Fruit fly (Drosophila melanogaster) whole organism, embryonic: ENCODE data around the gene Art8.

Experiments
- Aef1 ChIP-seq: fragments of 200-800 bp; sonication (Bioruptor generic); IDR thresholded peaks from 3 replicates; pipeline ENCODE4 v1.3.6; 2022; ENCODE audit warnings: missing biosample characterization, missing genetic modification characterization
- CG10565 ChIP-seq: fragments of 200-800 bp; sonication (Bioruptor generic); optimal IDR thresholded peaks from 3 replicates; lab custom pipeline; 2016; ENCODE audit warnings: missing biosample characterization, mild to moderate bottlenecking, missing genetic modification characterization
- CG10959 ChIP-seq: fragments of 200-800 bp; sonication (Bioruptor generic); IDR thresholded peaks from 2 replicates; pipeline ENCODE4 v1.3.6; 2022; ENCODE audit warnings: missing biosample characterization, missing genetic modification characterization
- CG10979 ChIP-seq: fragments of 200-800 bp; sonication (Bioruptor generic); optimal IDR thresholded peaks from 2 replicates; lab custom pipeline; 2018; ENCODE audit warnings: missing biosample characterization, mild to moderate bottlenecking, missing genetic modification characterization, moderate library complexity
- CG11093 ChIP-seq: fragments of 200-800 bp; sonication (Bioruptor generic); IDR thresholded peaks from 3 replicates; pipeline ENCODE4 v1.3.6; 2022; ENCODE audit warnings: missing biosample characterization, missing genetic modification characterization
- CG11695 ChIP-seq: fragments of 200-800 bp; sonication (Bioruptor generic); IDR thresholded peaks from 3 replicates; pipeline ENCODE4 v1.3.6; 2022; ENCODE audit warnings: missing biosample characterization, missing genetic modification characterization
- CG15073 ChIP-seq: fragments of 200-800 bp; sonication (Bioruptor generic); optimal IDR thresholded peaks from 2 replicates; lab custom pipeline; 2016; ENCODE audit warnings: missing biosample characterization, missing genetic modification characterization
- CG17186 ChIP-seq: fragments of 200-800 bp; sonication (Bioruptor generic); optimal IDR thresholded peaks from 3 replicates; lab custom pipeline; 2017; ENCODE audit warnings: missing biosample characterization, missing genetic modification reagents, missing genetic modification characterization
- CG17568 ChIP-seq: fragments of 200-800 bp; sonication (Bioruptor generic); optimal IDR thresholded peaks from 2 replicates; lab custom pipeline; 2018; ENCODE audit warnings: missing biosample characterization, mild to moderate bottlenecking, missing genetic modification characterization, moderate library complexity
- CG17802 ChIP-seq: fragments of 200-800 bp; sonication (Bioruptor generic); optimal IDR thresholded peaks from 2 replicates; lab custom pipeline; 2018; ENCODE audit warnings: missing biosample characterization, mild to moderate bottlenecking, missing genetic modification characterization, moderate library complexity
- CG18011 ChIP-seq: fragments of 200-800 bp; sonication (Bioruptor generic); optimal IDR thresholded peaks from 2 replicates; lab custom pipeline; 2017; ENCODE audit warnings: missing biosample characterization, missing genetic modification characterization, mild to moderate bottlenecking, moderate library complexity, missing genotype
- CG18262 ChIP-seq: fragments of 200-800 bp; optimal IDR thresholded peaks from 3 replicates; lab custom pipeline; 2019; ENCODE audit warnings: missing biosample characterization, mild to moderate bottlenecking, missing genetic modification characterization, moderate library complexity
- CG18619 ChIP-seq: fragments of 200-800 bp; sonication (Bioruptor generic); optimal IDR thresholded peaks from 3 replicates; lab custom pipeline; 2017; ENCODE audit warnings: missing biosample characterization, mild to moderate bottlenecking, missing genetic modification characterization
- CG30020 ChIP-seq: fragments of 200-800 bp; optimal IDR thresholded peaks from 2 replicates; lab custom pipeline; 2019; ENCODE audit warnings: missing biosample characterization, mild to moderate bottlenecking, missing genetic modification characterization, moderate library complexity
- CG4282 ChIP-seq: fragments of 200-800 bp; sonication (Bioruptor generic); optimal IDR thresholded peaks from 2 replicates; lab custom pipeline; 2016; ENCODE audit warnings: missing biosample characterization, missing genetic modification characterization
- CG4707 ChIP-seq: fragments of 200-800 bp; sonication (Bioruptor generic); optimal IDR thresholded peaks from 2 replicates; lab custom pipeline; 2018; ENCODE audit warnings: missing biosample characterization, mild to moderate bottlenecking, missing genetic modification characterization, moderate library complexity
- CG6272 ChIP-seq: fragments of 200-800 bp; sonication (Bioruptor generic); IDR thresholded peaks from 2 replicates; pipeline ENCODE4 v1.3.6; 2022; ENCODE audit warnings: missing biosample characterization, missing genetic modification characterization
- CG7556 ChIP-seq: fragments of 200-800 bp; sonication (Bioruptor generic); optimal IDR thresholded peaks from 2 replicates; lab custom pipeline; 2017; ENCODE audit warnings: missing biosample characterization, mild to moderate bottlenecking, missing genetic modification characterization
- CG7987 ChIP-seq: fragments of 200-800 bp; sonication (Bioruptor generic); optimal IDR thresholded peaks from 2 replicates; lab custom pipeline; 2018; ENCODE audit warnings: missing biosample characterization, mild to moderate bottlenecking, missing genetic modification characterization, moderate library complexity
- CG8765 ChIP-seq: fragments of 200-800 bp; sonication (Bioruptor generic); IDR thresholded peaks from 2 replicates; pipeline ENCODE4 v1.3.6; 2022; ENCODE audit warnings: missing biosample characterization, missing genetic modification characterization
- CG8924 ChIP-seq: fragments of 200-800 bp; optimal IDR thresholded peaks from 3 replicates; lab custom pipeline; 2019; ENCODE audit warnings: missing biosample characterization, mild to moderate bottlenecking, missing genetic modification characterization, moderate library complexity
- D19A ChIP-seq: fragments of 200-800 bp; optimal IDR thresholded peaks from 3 replicates; lab custom pipeline; 2019; ENCODE audit warnings: missing biosample characterization, mild to moderate bottlenecking, missing genetic modification characterization, moderate library complexity
- Dfd ChIP-seq, 2 experiments: fragments of >200 bp; optimal IDR thresholded peaks; 2 replicates each; lab custom pipeline; 2017; ENCODE audit warnings: missing biosample characterization in 2 of 2, missing genetic modification characterization in 2 of 2
- MBD-R2 ChIP-seq: fragments of 200-800 bp; sonication (Bioruptor generic); IDR thresholded peaks from 2 replicates; pipeline ENCODE4 v1.3.6; 2022; ENCODE audit warnings: missing biosample characterization, missing genetic modification characterization
- Opbp ChIP-seq: fragments of 200-800 bp; sonication (Bioruptor generic); IDR thresholded peaks from 3 replicates; pipeline ENCODE4 v1.3.6; 2022; ENCODE audit warnings: missing biosample characterization, missing genetic modification characterization; ENCODE audit not compliant: partially characterized antibody
- Rx ChIP-seq: fragments of 200-800 bp; sonication (Bioruptor generic); IDR thresholded peaks from 2 replicates; pipeline ENCODE4 v1.3.6; 2022; ENCODE audit warnings: missing biosample characterization, missing genetic modification characterization
- Vsx1 ChIP-seq: fragments of 200-800 bp; sonication (Bioruptor generic); optimal IDR thresholded peaks from 2 replicates; lab custom pipeline; 2017; ENCODE audit warnings: missing biosample characterization, mild to moderate bottlenecking, missing genetic modification characterization, missing genetic modification reagents
- Xbp1 ChIP-seq: fragments of 200-800 bp; sonication (Bioruptor generic); optimal IDR thresholded peaks from 3 replicates; lab custom pipeline; 2016; ENCODE audit warnings: missing biosample characterization, mild to moderate bottlenecking, missing genetic modification characterization
- ab ChIP-seq: fragments of 200-800 bp; sonication (Bioruptor generic); optimal IDR thresholded peaks from 2 replicates; lab custom pipeline; 2016; ENCODE audit warnings: missing biosample characterization, missing genetic modification characterization
- bcd ChIP-seq: fragments of 200-800 bp; sonication (Bioruptor generic); optimal IDR thresholded peaks from 2 replicates; lab custom pipeline; 2017; ENCODE audit warnings: missing biosample characterization, mild to moderate bottlenecking, missing genetic modification characterization
- bowl ChIP-seq: fragments of 200-800 bp; sonication (Bioruptor generic); IDR thresholded peaks from 2 replicates; pipeline ENCODE4 v1.3.6; 2022; ENCODE audit warnings: missing biosample characterization, missing genetic modification characterization
- bsh ChIP-seq, 2 experiments: fragments of 200-800 bp; sonication (Bioruptor generic); optimal IDR thresholded peaks; 2 replicates each; lab custom pipeline; 2017 to 2018; ENCODE audit warnings: mild to moderate bottlenecking in 2 of 2, missing biosample characterization in 2 of 2, missing genetic modification characterization in 2 of 2, moderate library complexity in 1 of 2
- crol ChIP-seq: fragments of 200-800 bp; sonication (Bioruptor generic); IDR thresholded peaks from 2 replicates; pipeline ENCODE4 v1.3.6; 2022; ENCODE audit warnings: missing biosample characterization, missing genetic modification characterization
- cwo ChIP-seq: fragments of 200-800 bp; sonication (Bioruptor generic); optimal IDR thresholded peaks from 3 replicates; lab custom pipeline; 2017; ENCODE audit warnings: missing biosample characterization, missing genetic modification characterization, mild to moderate bottlenecking, moderate library complexity, missing genetic modification reagents
- dimm ChIP-seq: fragments of 200-800 bp; sonication (Bioruptor generic); IDR thresholded peaks from 2 replicates; pipeline ENCODE4 v1.3.6; 2022; ENCODE audit warnings: missing biosample characterization, missing genetic modification characterization
- disco-r ChIP-seq: fragments of 200-800 bp; sonication (Bioruptor generic); optimal IDR thresholded peaks from 2 replicates; lab custom pipeline; 2016; ENCODE audit warnings: missing biosample characterization, missing genetic modification characterization
- dysf ChIP-seq: fragments of 200-800 bp; sonication (Bioruptor generic); IDR thresholded peaks from 3 replicates; pipeline ENCODE4 v1.3.6; 2022; ENCODE audit warnings: missing biosample characterization, missing genetic modification characterization
- grau ChIP-seq: fragments of 200-800 bp; optimal IDR thresholded peaks from 3 replicates; lab custom pipeline; 2019; ENCODE audit warnings: missing biosample characterization, mild to moderate bottlenecking, missing genetic modification characterization, moderate library complexity
- ham ChIP-seq: fragments of 200-800 bp; sonication (Bioruptor generic); IDR thresholded peaks from 2 replicates; pipeline ENCODE4 v1.3.6; 2022; ENCODE audit warnings: missing biosample characterization, missing genetic modification characterization
- ind ChIP-seq: fragments of 200-800 bp; sonication (Bioruptor generic); optimal IDR thresholded peaks from 3 replicates; lab custom pipeline; 2016; ENCODE audit warnings: missing biosample characterization, missing genetic modification characterization
- lov ChIP-seq, 2 experiments: fragments of 200-800 bp in 1 of 2; fragments of >200 bp in 1 of 2; sonication (Bioruptor generic) in 1 of 2; IDR thresholded peaks in 1 of 2; optimal IDR thresholded peaks in 1 of 2; 2 replicates in 1 of 2; 3 replicates in 1 of 2; pipeline versions ENCODE4 v1.3.6 to Lab custom; 2017 to 2022; ENCODE audit warnings: missing biosample characterization in 1 of 2, missing genetic modification characterization in 1 of 2
- mld ChIP-seq: fragments of 200-800 bp; sonication (Bioruptor generic); IDR thresholded peaks from 3 replicates; pipeline ENCODE4 v1.3.6; 2022; ENCODE audit warnings: missing biosample characterization, missing genetic modification characterization; ENCODE audit not compliant: partially characterized antibody
- org-1 ChIP-seq: fragments of 200-800 bp; sonication (Bioruptor generic); optimal IDR thresholded peaks from 2 replicates; lab custom pipeline; 2017; ENCODE audit warnings: missing biosample characterization, missing genetic modification characterization
- p53 ChIP-seq: fragments of 200-800 bp; sonication (Bioruptor generic); optimal IDR thresholded peaks from 2 replicates; lab custom pipeline; 2016; ENCODE audit warnings: missing biosample characterization, missing genetic modification characterization
- phol ChIP-seq: fragments of 200-800 bp; sonication (Bioruptor generic); optimal IDR thresholded peaks from 3 replicates; lab custom pipeline; 2018; ENCODE audit warnings: missing biosample characterization, mild to moderate bottlenecking, missing genetic modification characterization, moderate library complexity
- repo ChIP-seq: fragments of 200-800 bp; sonication (Bioruptor generic); optimal IDR thresholded peaks from 2 replicates; lab custom pipeline; 2016; ENCODE audit warnings: missing biosample characterization, missing genetic modification characterization
- sna ChIP-seq: fragments of 200-800 bp; sonication (Bioruptor generic); IDR thresholded peaks from 2 replicates; pipeline ENCODE4 v1.3.6; 2022; ENCODE audit warnings: missing biosample characterization, missing genetic modification characterization; ENCODE audit not compliant: partially characterized antibody
- tna ChIP-seq: fragments of 200-800 bp; sonication (Bioruptor generic); IDR thresholded peaks from 2 replicates; pipeline ENCODE4 v1.3.6; 2022; ENCODE audit warnings: missing biosample characterization, missing genetic modification characterization; ENCODE audit not compliant: partially characterized antibody
- trem ChIP-seq: fragments of 200-800 bp; optimal IDR thresholded peaks from 3 replicates; lab custom pipeline; 2019; ENCODE audit warnings: missing biosample characterization, mild to moderate bottlenecking, missing genetic modification characterization, moderate library complexity
- wdn ChIP-seq: fragments of 200-800 bp; sonication (Bioruptor generic); IDR thresholded peaks from 2 replicates; pipeline ENCODE4 v1.3.6; 2022; ENCODE audit warnings: missing biosample characterization, missing genetic modification characterization
- zfh1 ChIP-seq: fragments of 200-800 bp; sonication (Bioruptor generic); IDR thresholded peaks from 3 replicates; pipeline ENCODE4 v1.3.6; 2022; ENCODE audit warnings: missing biosample characterization, missing genetic modification characterization

Art8 gene

dm6 chr2L:10964493-10964892 is 46.4 kb downstream of the Art8 start (continued):
- TF ChIP-seq disco-r (GFP tag; lab: Kevin White, UChicago) (no peak), CG8765 (GFP tag; lab: Robert Waterston, UW) (no peak), CG30020 (no peak), org-1 (GFP tag; lab: Kevin White, UChicago) (no peak), CG4707 (GFP tag; lab: Kevin White, UChicago) (no peak), ham (GFP tag; lab: Robert Waterston, UW) (no peak), bcd (no peak), CG10565 (GFP tag; lab: Kevin White, UChicago) (no peak), CG8924 (no peak), D19A (tag; lab: Kevin White, UChicago) (no peak), CG17186 (GFP tag; lab: Kevin White, UChicago) (no peak), CG7556 (GFP tag; lab: Kevin White, UChicago) (no peak), CG18262 (tag; lab: Kevin White, UChicago) (no peak), Rx (GFP tag; lab: Robert Waterston, UW) (no peak), CG18011 (GFP tag; lab: Kevin White, UChicago) (no peak), CG6272 (GFP tag; lab: Robert Waterston, UW) (no peak), crol (GFP tag; lab: Robert Waterston, UW) (no peak), Opbp (GFP tag; lab: Robert Waterston, UW) (0 out of 3 replicates have a peak, but pooled peaks have one; percentile 38), bsh (GFP tag; optimal IDR thresholded peaks at IDR 0.05; lab: Kevin White, UChicago) (no peak), CG7987 (GFP tag; lab: Kevin White, UChicago) (no peak), Xbp1 (no peak), Dfd (GFP tag; optimal IDR thresholded peaks at IDR 0.05; lab: Kevin White, UChicago) (peak in 1 of 2 experiments; percentile 93), CG15073 (GFP tag; lab: Kevin White, UChicago) (no peak), Vsx1 (GFP tag; lab: Kevin White, UChicago) (no peak), mld (GFP tag; lab: Robert Waterston, UW) (no peak), bowl (GFP tag; lab: Robert Waterston, UW) (no peak), tna (no peak), dysf (GFP tag; lab: Robert Waterston, UW) (no peak), CG11695 (GFP tag; lab: Robert Waterston, UW) (no peak), wdn (GFP tag; lab: Robert Waterston, UW) (no peak), CG18619 (GFP tag; lab: Kevin White, UChicago) (no peak), zfh1 (GFP tag; lab: Robert Waterston, UW) (no peak), lov (optimal IDR thresholded peaks at IDR 0.05; lab: Kevin White, UChicago) (no peak), lov (GFP tag; IDR thresholded peaks at IDR 0.05; lab: Robert Waterston, UW) (0 out of 3 replicates have a peak, but pooled peaks have one; percentile 49), sna (no peak), ab (no peak), CG10979 (no peak), trem (tag; lab: Kevin White, UChicago) (peak; percentile 71), CG17568 (peak; percentile 3), CG10959 (GFP tag; lab: Robert Waterston, UW) (no peak), Aef1 (GFP tag; lab: Robert Waterston, UW) (peak; percentile 57; the same call in 1 of the 3 replicates), ind (no peak), grau (no peak), CG17802 (tag; lab: Kevin White, UChicago) (no peak), p53 (GFP tag; lab: Kevin White, UChicago) (no peak), cwo (no peak), CG11093 (GFP tag; lab: Robert Waterston, UW) (no peak), CG4282 (GFP tag; lab: Kevin White, UChicago) (no peak), MBD-R2 (GFP tag; lab: Robert Waterston, UW) (peak; percentile 36; the same call in 1 of the 2 replicates), dimm (GFP tag; lab: Robert Waterston, UW) (no peak), phol (peak; percentile 45), repo (GFP tag; lab: Kevin White, UChicago) (no peak)
